Fruit fly (Drosophila melanogaster) ovary, adult (tissue): ENCODE measurements around the gene wdn.

Source experiments
- CG17801 ChIP-seq: fragments of 200-800 bp; optimal IDR thresholded peaks from 2 replicates; lab custom pipeline; 2019; ENCODE audit warnings: missing biosample characterization, mild to moderate bottlenecking, missing genetic modification characterization, moderate library complexity; ENCODE audit not compliant: partially characterized antibody

wdn gene

dm6 chr3R:28810942-28811676 is at the start of gene wdn:
Gene wdn (minus strand): TSS chr3R:28811337.
- no peak for TF ChIP-seq CG17801 (GFP tag; lab: Kevin White, UChicago)

- no peak for TF ChIP-seq CG17801 (GFP tag; lab: Kevin White, UChicago)
Measured at dm6 chr3R:28860582-28860981, 49.4 kb upstream of the wdn start.

- peak; percentile 46 for TF ChIP-seq CG17801 (GFP tag; lab: Kevin White, UChicago)
Measured at dm6 chr3R:28859058-28859526, 48.0 kb upstream of the wdn start, which contains the start of gene Inx3. Gene Inx3 (minus strand): TSS chr3R:28859497.

dm6 chr3R:28858241-28858647 is 47.1 kb upstream of the wdn start:
- no peak for TF ChIP-seq CG17801 (GFP tag; lab: Kevin White, UChicago)

- TF ChIP-seq CG17801 (GFP tag; lab: Kevin White, UChicago) = no peak
Measured at dm6 chr3R:28857287-28858024, 46.3 kb upstream of the wdn start.

dm6 chr3R:28856829-28857228 is 45.7 kb upstream of the wdn start:
- TF ChIP-seq CG17801 (GFP tag; lab: Kevin White, UChicago) = no peak

dm6 chr3R:28856140-28856539 is 45.0 kb upstream of the wdn start:
- TF ChIP-seq CG17801 (GFP tag; lab: Kevin White, UChicago) = no peak

dm6 chr3R:28851966-28852377 is 40.8 kb upstream of the wdn start:
- no peak for TF ChIP-seq CG17801 (GFP tag; lab: Kevin White, UChicago)

dm6 chr3R:28851530-28851929 is 40.4 kb upstream of the wdn start:
- no peak for TF ChIP-seq CG17801 (GFP tag; lab: Kevin White, UChicago)

- TF ChIP-seq CG17801 (GFP tag; lab: Kevin White, UChicago) = no peak
Measured at dm6 chr3R:28850662-28851257, 39.6 kb upstream of the wdn start.

- peak; percentile 20 for TF ChIP-seq CG17801 (GFP tag; lab: Kevin White, UChicago)
Measured at dm6 chr3R:28848693-28849470, 37.7 kb upstream of the wdn start.

dm6 chr3R:28847547-28848316 is 36.6 kb upstream of the wdn start:
- no peak for TF ChIP-seq CG17801 (GFP tag; lab: Kevin White, UChicago)

dm6 chr3R:28846877-28847529 is 35.9 kb upstream of the wdn start:
- TF ChIP-seq CG17801 (GFP tag; lab: Kevin White, UChicago) = no peak
